Worm (Caenorhabditis elegans): Measurements from ENCODE around the gene ugt-50.

DNA sequence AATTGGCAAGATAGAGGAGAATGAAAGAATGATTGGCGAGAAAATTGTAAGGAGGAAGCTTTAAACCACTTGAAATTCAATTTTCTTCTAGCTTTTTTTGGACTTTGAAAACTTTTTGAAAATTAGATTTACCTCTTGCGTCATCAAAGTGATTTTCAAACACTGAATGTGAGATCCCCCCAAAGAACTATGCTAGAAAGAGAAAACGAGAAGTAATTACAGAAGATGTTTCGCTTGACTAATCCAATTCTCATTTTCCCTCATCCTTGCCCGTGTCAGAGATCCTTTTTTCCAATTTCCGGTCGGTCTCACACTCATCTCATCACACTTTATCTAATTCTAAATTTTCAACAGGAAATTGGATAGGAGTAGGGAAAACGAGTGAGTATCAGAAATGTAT, 1.5 kb upstream of the ugt-50 start:
- no peak for TF ChIP-seq cebp-2 (GFP tag; IDR thresholded peaks at IDR 0.05)
- TF ChIP-seq nhr-179 (tag; optimal IDR thresholded peaks at IDR 0.05), result no peak

All from whole organism, young adult.